Worm (Caenorhabditis elegans) whole organism, late embryonic: ENCODE measurements around the gene M01H9.3.

Experiments
- hlh-30 ChIP-seq: sonication (generic microtip); optimal IDR thresholded peaks from 2 replicates; lab custom pipeline; 2017; ENCODE audit warnings: antibody characterized with exemption, missing genetic modification characterization, missing compliant biosample characterization; ENCODE audit not compliant: insufficient read depth
- rnt-1 ChIP-seq: sonication (generic microtip); optimal IDR thresholded peaks from 2 replicates; lab custom pipeline; 2016; ENCODE audit warnings: missing genetic modification characterization, missing compliant biosample characterization

- TF ChIP-seq rnt-1 (tag; lab: Kevin White, UChicago) (no peak), hlh-30 (tag; lab: Kevin White, UChicago) (no peak)
These were observed 39.0 kb downstream of the M01H9.3 start for ce11 chrIV:4437825-4438224.
